Worm (Caenorhabditis elegans) whole organism, L4 larva: ENCODE results near the gene srbc-25.

Source experiments
- fkh-10 ChIP-seq: fragments of 150-350 bp; optimal IDR thresholded peaks from 2 replicates; lab custom pipeline; 2014; ENCODE audit warnings: missing biosample characterization, missing genetic modification reagents, missing genetic modification characterization
- hlh-30 ChIP-seq: sonication (generic microtip); optimal IDR thresholded peaks from 2 replicates; lab custom pipeline; 2017; ENCODE audit warnings: antibody characterized with exemption, mild to moderate bottlenecking, missing genetic modification characterization, missing compliant biosample characterization; ENCODE audit not compliant: insufficient read depth
- jun-1 ChIP-seq: fragments of 150-350 bp; optimal IDR thresholded peaks from 2 replicates; lab custom pipeline; 2014; ENCODE audit warnings: missing biosample characterization, missing genetic modification reagents, missing genetic modification characterization
- lir-3 ChIP-seq: sonication (generic microtip); optimal IDR thresholded peaks from 2 replicates; lab custom pipeline; 2016; ENCODE audit warnings: mild to moderate bottlenecking, missing genetic modification characterization, missing compliant biosample characterization
- nhr-111 ChIP-seq: fragments of 200-800 bp; sonication (Bioruptor generic); optimal IDR thresholded peaks from 2 replicates; lab custom pipeline; 2018; ENCODE audit warnings: mild to moderate bottlenecking, missing genetic modification characterization, missing compliant biosample characterization
- pqm-1 ChIP-seq: sonication (generic microtip); optimal IDR thresholded peaks from 2 replicates; lab custom pipeline; 2017; ENCODE audit warnings: missing biosample characterization, missing genetic modification characterization

- TF ChIP-seq fkh-10 (GFP tag; lab: Kevin White, UChicago) (no peak), lir-3 (tag; lab: Kevin White, UChicago) (no peak), jun-1 (tag; lab: Kevin White, UChicago) (no peak), nhr-111 (no peak), hlh-30 (no peak), pqm-1 (tag; lab: Kevin White, UChicago) (no peak)
Observed at ce11 chrV:17212743-17213142, 38.9 kb downstream of the srbc-25 start, which contains the start of gene srh-113.
